Fruit fly (Drosophila melanogaster) whole organism, prepupa: ENCODE measurements around the gene CG3342.
A peak's percentile ranks its signal among the peaks of the same experiment; 100 is the strongest.

Experiments used
- CG10669 ChIP-seq: fragments of 200-800 bp; sonication (Bioruptor generic); optimal IDR thresholded peaks from 3 replicates; lab custom pipeline; 2018; ENCODE audit warnings: missing biosample characterization, mild to moderate bottlenecking, missing genetic modification characterization, moderate library complexity
- CG15336 ChIP-seq: fragments of 200-800 bp; sonication (Bioruptor generic); IDR thresholded peaks from 2 replicates; pipeline ENCODE4 v1.3.6; 2022; ENCODE audit warnings: missing biosample characterization, missing genetic modification characterization
- CG34406 ChIP-seq: fragments of 200-800 bp; sonication (Bioruptor generic); optimal IDR thresholded peaks from 3 replicates; lab custom pipeline; 2016; ENCODE audit warnings: missing biosample characterization, missing genetic modification characterization
- CG3919 ChIP-seq: fragments of 200-800 bp; sonication (Bioruptor generic); optimal IDR thresholded peaks from 3 replicates; lab custom pipeline; 2016; ENCODE audit warnings: missing biosample characterization, missing genetic modification characterization
- CG4318 ChIP-seq: fragments of 200-800 bp; sonication (Bioruptor generic); optimal IDR thresholded peaks from 3 replicates; lab custom pipeline; 2017; ENCODE audit warnings: missing biosample characterization, mild to moderate bottlenecking, missing genetic modification characterization
- CG6808 ChIP-seq: fragments of 200-800 bp; sonication (Bioruptor generic); optimal IDR thresholded peaks from 3 replicates; lab custom pipeline; 2017; ENCODE audit warnings: missing biosample characterization, missing genetic modification characterization, mild to moderate bottlenecking, moderate library complexity, missing genetic modification reagents
- CG8632 ChIP-seq: fragments of 200-800 bp; sonication (Bioruptor generic); optimal IDR thresholded peaks from 3 replicates; lab custom pipeline; 2016; ENCODE audit warnings: missing biosample characterization, missing genetic modification characterization
- CG9139 ChIP-seq: fragments of 200-800 bp; sonication (Bioruptor generic); optimal IDR thresholded peaks from 3 replicates; lab custom pipeline; 2017; ENCODE audit warnings: missing biosample characterization, mild to moderate bottlenecking, missing genetic modification characterization
- Hr39 ChIP-seq: fragments of 200-800 bp; sonication (Bioruptor generic); optimal IDR thresholded peaks from 2 replicates; lab custom pipeline; 2016; ENCODE audit warnings: missing biosample characterization, missing genetic modification characterization
- Lpt ChIP-seq: fragments of 200-800 bp; sonication (Bioruptor generic); optimal IDR thresholded peaks from 3 replicates; lab custom pipeline; 2016; ENCODE audit warnings: missing biosample characterization, missing genetic modification characterization
- Smox ChIP-seq: fragments of 200-800 bp; sonication (Bioruptor generic); optimal IDR thresholded peaks from 3 replicates; lab custom pipeline; 2016; ENCODE audit warnings: missing biosample characterization, missing genetic modification characterization
- acj6 ChIP-seq: fragments of 200-800 bp; sonication (Bioruptor generic); optimal IDR thresholded peaks from 3 replicates; lab custom pipeline; 2016; ENCODE audit warnings: missing biosample characterization, missing genetic modification characterization
- cyc ChIP-seq: fragments of 200-800 bp; sonication (Bioruptor generic); optimal IDR thresholded peaks from 3 replicates; lab custom pipeline; 2016; ENCODE audit warnings: missing biosample characterization, missing genetic modification characterization
- vri ChIP-seq: fragments of 200-800 bp; sonication (Bioruptor generic); optimal IDR thresholded peaks from 3 replicates; lab custom pipeline; 2016; ENCODE audit warnings: missing biosample characterization, mild to moderate bottlenecking, missing genetic modification characterization

dm6 chrX:6524217-6524616 is 3.5 kb downstream of the CG3342 start, which contains the start of the genes CG42340 and CG3918:
- TF ChIP-seq CG6808 (GFP tag; lab: Kevin White, UChicago) (no peak), CG9139 (no peak), Hr39 (no peak), Smox (GFP tag; lab: Kevin White, UChicago) (no peak), CG34406 (GFP tag; lab: Kevin White, UChicago) (peak; percentile 2), CG8632 (no peak), vri (GFP tag; lab: Kevin White, UChicago) (no peak), CG4318 (GFP tag; lab: Kevin White, UChicago) (no peak), cyc (GFP tag; lab: Kevin White, UChicago) (no peak), CG3919 (GFP tag; lab: Kevin White, UChicago) (no peak), Lpt (no peak), acj6 (no peak), CG10669 (no peak), CG15336 (GFP tag; lab: Robert Waterston, UW) (no peak)
